Fruit fly (Drosophila melanogaster): Measurements from ENCODE around the gene CG13599.

CG13599 gene

dm6 chr3R:23888273-23889220 is 42.9 kb upstream of the CG13599 start:
- TF ChIP-seq pan (optimal IDR thresholded peaks at IDR 0.05) = no peak
- TF ChIP-seq usp (GFP tag; optimal IDR thresholded peaks at IDR 0.05) = no peak
- TF ChIP-seq foxo (GFP tag; optimal IDR thresholded peaks at IDR 0.05) = peak; percentile 38 to 92
- TF ChIP-seq rgr (GFP tag; optimal IDR thresholded peaks at IDR 0.05) = peak; percentile 89
- peak; percentile 89 for TF ChIP-seq h (GFP tag; optimal IDR thresholded peaks at IDR 0.05)
- TF ChIP-seq Vsx2 (GFP tag; optimal IDR thresholded peaks at IDR 0.05; ENCODE audit: partially characterized antibody) = no peak
- peak; percentile 87 for TF ChIP-seq fru (GFP tag; optimal IDR thresholded peaks at IDR 0.05)
- TF ChIP-seq lola (GFP tag; optimal IDR thresholded peaks at IDR 0.05) = no peak
- TF ChIP-seq N (GFP tag; optimal IDR thresholded peaks at IDR 0.05) = no peak
- TF ChIP-seq ey (GFP tag; optimal IDR thresholded peaks at IDR 0.05) = peak; percentile 88
- peak; percentile 75 for TF ChIP-seq brk (GFP tag; optimal IDR thresholded peaks at IDR 0.05)
- no peak for TF ChIP-seq Hr78 (GFP tag; optimal IDR thresholded peaks at IDR 0.05)
- TF ChIP-seq CrebA (GFP tag; optimal IDR thresholded peaks at IDR 0.05; ENCODE audit: borderline replicate concordance) = no peak
- TF ChIP-seq Sp1 (GFP tag; optimal IDR thresholded peaks at IDR 0.05) = peak; percentile 78
- TF ChIP-seq dmrt93B (GFP tag; optimal IDR thresholded peaks at IDR 0.05) = peak; percentile 33
- TF ChIP-seq dsf (GFP tag; optimal IDR thresholded peaks at IDR 0.05; ENCODE audit: borderline replicate concordance) = no peak
- peak; percentile 78 for TF ChIP-seq Rel (GFP tag; optimal IDR thresholded peaks at IDR 0.05)
- TF ChIP-seq Rel (tag; optimal IDR thresholded peaks at IDR 0.05) = peak; percentile 92
- peak; percentile 3 for TF ChIP-seq Mio (GFP tag; optimal IDR thresholded peaks at IDR 0.05)
- peak; percentile 88 for TF ChIP-seq HLH106 (tag; optimal IDR thresholded peaks at IDR 0.05)
- no peak for TF ChIP-seq Abd-B (GFP tag; optimal IDR thresholded peaks at IDR 0.05)
- TF ChIP-seq woc (GFP tag; optimal IDR thresholded peaks at IDR 0.05) = peak; percentile 62
- TF ChIP-seq dl (GFP tag; optimal IDR thresholded peaks at IDR 0.05; ENCODE audit: insufficient read depth in 1 of 2, partially characterized antibody in 2 of 2) = no peak
- TF ChIP-seq CG9705 (GFP tag; optimal IDR thresholded peaks at IDR 0.05) = peak; percentile 60
- no peak for TF ChIP-seq Myc (optimal IDR thresholded peaks at IDR 0.05)
- TF ChIP-seq Jra (GFP tag; optimal IDR thresholded peaks at IDR 0.05) = peak; percentile 45
- TF ChIP-seq psq (GFP tag; optimal IDR thresholded peaks at IDR 0.05) = peak; percentile 69
- peak; percentile 80 for TF ChIP-seq Hnf4 (GFP tag; optimal IDR thresholded peaks at IDR 0.05)
- TF ChIP-seq br (GFP tag; optimal IDR thresholded peaks at IDR 0.05) = peak; percentile 86
- TF ChIP-seq Hr83 (GFP tag; optimal IDR thresholded peaks at IDR 0.05; ENCODE audit: poor library complexity, severe bottlenecking) = no peak
- TF ChIP-seq sv (GFP tag; optimal IDR thresholded peaks at IDR 0.05) = no peak
- no peak for TF ChIP-seq jim (GFP tag; optimal IDR thresholded peaks at IDR 0.05)
- no peak for TF ChIP-seq Dif (GFP tag; optimal IDR thresholded peaks at IDR 0.05; ENCODE audit: partially characterized antibody)
- TF ChIP-seq Dfd (GFP tag; optimal IDR thresholded peaks at IDR 0.05) = no peak
- peak; percentile 84 for TF ChIP-seq OdsH (GFP tag; optimal IDR thresholded peaks at IDR 0.05)
- TF ChIP-seq GATAd (GFP tag; optimal IDR thresholded peaks at IDR 0.05) = peak; percentile 18
- TF ChIP-seq CG32264 (GFP tag; optimal IDR thresholded peaks at IDR 0.05) = peak; percentile 72
- TF ChIP-seq sage (GFP tag; optimal IDR thresholded peaks at IDR 0.05) = peak; percentile 10
- TF ChIP-seq tai (GFP tag; optimal IDR thresholded peaks at IDR 0.05) = peak; percentile 86

- TF ChIP-seq fru (GFP tag; optimal IDR thresholded peaks at IDR 0.05) = peak; percentile 58
- peak; percentile 8 for TF ChIP-seq Hnf4 (GFP tag; optimal IDR thresholded peaks at IDR 0.05)
- peak; percentile 42 for TF ChIP-seq h (GFP tag; optimal IDR thresholded peaks at IDR 0.05)
- TF ChIP-seq ey (GFP tag; optimal IDR thresholded peaks at IDR 0.05) = no peak
- TF ChIP-seq Rel (GFP tag; optimal IDR thresholded peaks at IDR 0.05) = no peak
- peak; percentile 78 for TF ChIP-seq Rel (tag; optimal IDR thresholded peaks at IDR 0.05)
- TF ChIP-seq Hr83 (GFP tag; optimal IDR thresholded peaks at IDR 0.05; ENCODE audit: poor library complexity, severe bottlenecking) = peak; percentile 43
- TF ChIP-seq sage (GFP tag; optimal IDR thresholded peaks at IDR 0.05) = no peak
- peak; percentile 32 for TF ChIP-seq rgr (GFP tag; optimal IDR thresholded peaks at IDR 0.05)
- TF ChIP-seq CG9705 (GFP tag; optimal IDR thresholded peaks at IDR 0.05) = peak; percentile 10
- TF ChIP-seq N (GFP tag; optimal IDR thresholded peaks at IDR 0.05) = no peak
- TF ChIP-seq HLH106 (tag; optimal IDR thresholded peaks at IDR 0.05) = peak; percentile 35
- TF ChIP-seq Jra (GFP tag; optimal IDR thresholded peaks at IDR 0.05) = peak; percentile 9
- no peak for TF ChIP-seq Myc (optimal IDR thresholded peaks at IDR 0.05)
- no peak for TF ChIP-seq foxo (GFP tag; optimal IDR thresholded peaks at IDR 0.05)
- no peak for TF ChIP-seq pan (optimal IDR thresholded peaks at IDR 0.05)
- TF ChIP-seq Dif (GFP tag; optimal IDR thresholded peaks at IDR 0.05; ENCODE audit: partially characterized antibody) = peak; percentile 62
- TF ChIP-seq Sp1 (GFP tag; optimal IDR thresholded peaks at IDR 0.05) = peak; percentile 58
- TF ChIP-seq CrebA (GFP tag; optimal IDR thresholded peaks at IDR 0.05; ENCODE audit: borderline replicate concordance) = no peak
Observed at dm6 chr3R:23889922-23890321, 41.5 kb upstream of the CG13599 start, which contains the start of gene Pli. Gene Pli, minus strand, starts transcription at chr3R:23890052.
